Worm (Caenorhabditis elegans) whole organism, late embryonic: Measurements from ENCODE around the gene grl-12.

Experiments used
- C08G9.2 ChIP-seq: sonication (generic microtip); optimal IDR thresholded peaks from 2 replicates; lab custom pipeline; 2016; ENCODE audit warnings: mild to moderate bottlenecking, missing genetic modification characterization, moderate library complexity, missing compliant biosample characterization
- C38D4.7 ChIP-seq: fragments of 200-800 bp; sonication (Bioruptor generic); optimal IDR thresholded peaks from 2 replicates; lab custom pipeline; 2018; ENCODE audit warnings: mild to moderate bottlenecking, missing genetic modification characterization, moderate library complexity, missing compliant biosample characterization
- F13H6.1 ChIP-seq: sonication (generic microtip); optimal IDR thresholded peaks from 2 replicates; lab custom pipeline; 2016; ENCODE audit warnings: missing genetic modification characterization, missing compliant biosample characterization
- K02D7.2 ChIP-seq: sonication (generic microtip); optimal IDR thresholded peaks from 2 replicates; lab custom pipeline; 2017; ENCODE audit warnings: mild to moderate bottlenecking, missing genetic modification characterization, missing compliant biosample characterization
- K09A11.1 ChIP-seq: sonication (generic microtip); optimal IDR thresholded peaks from 2 replicates; lab custom pipeline; 2017; ENCODE audit warnings: antibody characterized with exemption, mild to moderate bottlenecking, missing genetic modification characterization, missing compliant biosample characterization; ENCODE audit not compliant: insufficient read depth
- Y22D7AL.16 ChIP-seq: sonication (generic microtip); optimal IDR thresholded peaks from 2 replicates; lab custom pipeline; 2016; ENCODE audit warnings: missing genetic modification characterization, missing compliant biosample characterization
- ahr-1 ChIP-seq: sonication (generic microtip); optimal IDR thresholded peaks from 2 replicates; lab custom pipeline; 2016; ENCODE audit warnings: missing genetic modification characterization, missing compliant biosample characterization
- ceh-2 ChIP-seq: sonication (generic microtip); optimal IDR thresholded peaks from 2 replicates; lab custom pipeline; 2016; ENCODE audit warnings: missing genotype, missing genetic modification characterization, missing compliant biosample characterization
- ceh-22 ChIP-seq: sonication (generic microtip); optimal IDR thresholded peaks from 2 replicates; lab custom pipeline; 2017; ENCODE audit warnings: missing biosample characterization, missing genetic modification characterization
- ceh-24 ChIP-seq: sonication (generic microtip); optimal IDR thresholded peaks from 2 replicates; lab custom pipeline; 2016; ENCODE audit warnings: mild to moderate bottlenecking, missing genetic modification characterization, missing compliant biosample characterization
- ceh-6 ChIP-seq: fragments of 200-800 bp; sonication (Bioruptor generic); optimal IDR thresholded peaks from 2 replicates; lab custom pipeline; 2018; ENCODE audit warnings: mild to moderate bottlenecking, missing genetic modification characterization, missing compliant biosample characterization
- ceh-9 ChIP-seq: sonication (generic microtip); optimal IDR thresholded peaks from 2 replicates; lab custom pipeline; 2016; ENCODE audit warnings: mild to moderate bottlenecking, missing genetic modification characterization, inconsistent platforms, missing compliant biosample characterization
- che-1 ChIP-seq: sonication (generic microtip); optimal IDR thresholded peaks from 2 replicates; lab custom pipeline; 2016; ENCODE audit warnings: mild to moderate bottlenecking, missing genetic modification characterization, missing compliant biosample characterization
- dmd-4 ChIP-seq: sonication (generic microtip); optimal IDR thresholded peaks from 2 replicates; lab custom pipeline; 2016; ENCODE audit warnings: borderline replicate concordance, missing genetic modification characterization, missing compliant biosample characterization
- elt-4 ChIP-seq: sonication (generic microtip); optimal IDR thresholded peaks from 2 replicates; lab custom pipeline; 2016; ENCODE audit warnings: missing genetic modification characterization, missing compliant biosample characterization
- ets-4 ChIP-seq: sonication (generic microtip); optimal IDR thresholded peaks from 2 replicates; lab custom pipeline; 2016; ENCODE audit warnings: missing genetic modification characterization, missing compliant biosample characterization
- eyg-1 ChIP-seq: sonication (generic microtip); optimal IDR thresholded peaks from 2 replicates; lab custom pipeline; 2016; ENCODE audit warnings: missing genotype, missing genetic modification characterization, missing compliant biosample characterization
- fax-1 ChIP-seq: sonication (generic microtip); optimal IDR thresholded peaks from 2 replicates; lab custom pipeline; 2016; ENCODE audit warnings: missing genotype, missing genetic modification characterization, missing compliant biosample characterization
- hlh-13 ChIP-seq: fragments of 200-800 bp; sonication (Bioruptor generic); optimal IDR thresholded peaks from 2 replicates; lab custom pipeline; 2018; ENCODE audit warnings: mild to moderate bottlenecking, missing genetic modification characterization, missing compliant biosample characterization
- hlh-30 ChIP-seq: sonication (generic microtip); optimal IDR thresholded peaks from 2 replicates; lab custom pipeline; 2017; ENCODE audit warnings: antibody characterized with exemption, missing genetic modification characterization, missing compliant biosample characterization; ENCODE audit not compliant: insufficient read depth
- lin-11 ChIP-seq: fragments of 200-800 bp; sonication (Bioruptor generic); optimal IDR thresholded peaks from 2 replicates; lab custom pipeline; 2018; ENCODE audit warnings: mild to moderate bottlenecking, missing genetic modification characterization, missing compliant biosample characterization
- madf-2 ChIP-seq: sonication (generic microtip); optimal IDR thresholded peaks from 2 replicates; lab custom pipeline; 2017; ENCODE audit warnings: missing genetic modification characterization, missing compliant biosample characterization
- nfya-1 ChIP-seq: sonication (generic microtip); optimal IDR thresholded peaks from 2 replicates; lab custom pipeline; 2017; ENCODE audit warnings: missing genetic modification characterization, mild to moderate bottlenecking, missing compliant biosample characterization, antibody characterized with exemption, moderate library complexity
- nhr-11 ChIP-seq: fragments of 150-350 bp; optimal IDR thresholded peaks from 2 replicates; lab custom pipeline; 2014; ENCODE audit warnings: missing biosample characterization, missing genetic modification characterization
- nhr-232 ChIP-seq: sonication (generic microtip); optimal IDR thresholded peaks from 2 replicates; lab custom pipeline; 2016; ENCODE audit warnings: missing genetic modification characterization, missing compliant biosample characterization
- npax-4 ChIP-seq: sonication (generic microtip); optimal IDR thresholded peaks from 2 replicates; lab custom pipeline; 2016; ENCODE audit warnings: missing genetic modification characterization, missing compliant biosample characterization
- odd-2 ChIP-seq: sonication (generic microtip); optimal IDR thresholded peaks from 2 replicates; lab custom pipeline; 2017; ENCODE audit warnings: antibody characterized with exemption, mild to moderate bottlenecking, missing genetic modification characterization, missing compliant biosample characterization
- pat-9 ChIP-seq: fragments of 200-800 bp; sonication (Bioruptor generic); optimal IDR thresholded peaks from 2 replicates; lab custom pipeline; 2018; ENCODE audit warnings: mild to moderate bottlenecking, missing genetic modification characterization, moderate library complexity, missing compliant biosample characterization
- pax-1 ChIP-seq: fragments of 150-350 bp; optimal IDR thresholded peaks from 2 replicates; lab custom pipeline; 2014; ENCODE audit warnings: missing biosample characterization, missing genetic modification characterization
- pha-2 ChIP-seq: sonication (generic microtip); optimal IDR thresholded peaks from 2 replicates; lab custom pipeline; 2017; ENCODE audit warnings: mild to moderate bottlenecking, missing genetic modification characterization, missing compliant biosample characterization
- pros-1 ChIP-seq: fragments of 150-350 bp; optimal IDR thresholded peaks from 2 replicates; lab custom pipeline; 2014; ENCODE audit warnings: missing biosample characterization, missing genetic modification reagents, missing genetic modification characterization
- rnt-1 ChIP-seq: sonication (generic microtip); optimal IDR thresholded peaks from 2 replicates; lab custom pipeline; 2016; ENCODE audit warnings: missing genetic modification characterization, missing compliant biosample characterization
- sox-2 ChIP-seq: fragments of 200-800 bp; sonication (Bioruptor generic); IDR thresholded peaks from 2 replicates; pipeline ENCODE4 v1.3.6; 2022; ENCODE audit warnings: missing genetic modification reagents, missing genetic modification characterization, missing compliant biosample characterization
- sox-4 ChIP-seq: sonication (generic microtip); optimal IDR thresholded peaks from 2 replicates; lab custom pipeline; 2017; ENCODE audit warnings: mild to moderate bottlenecking, missing genetic modification characterization, inconsistent platforms, missing compliant biosample characterization
- syd-9 ChIP-seq: sonication (generic microtip); optimal IDR thresholded peaks from 2 replicates; lab custom pipeline; 2016; ENCODE audit warnings: mild to moderate bottlenecking, missing genetic modification characterization, moderate library complexity, missing compliant biosample characterization
- tbx-7 ChIP-seq: sonication (generic microtip); optimal IDR thresholded peaks from 2 replicates; lab custom pipeline; 2016; ENCODE audit warnings: missing genotype, missing genetic modification characterization, missing compliant biosample characterization
- ttx-3 ChIP-seq: sonication (generic microtip); optimal IDR thresholded peaks from 2 replicates; lab custom pipeline; 2016; ENCODE audit warnings: missing genetic modification reagents, missing genetic modification characterization, missing compliant biosample characterization
- unc-3 ChIP-seq, 2 experiments: fragments of 200-800 bp in 1 of 2; sonication (Bioruptor generic) in 1 of 2; sonication (generic microtip) in 1 of 2; conservative IDR thresholded peaks in 1 of 2; optimal IDR thresholded peaks in 1 of 2; 2 replicates each; pipeline versions ENCODE4 v1.3.6 to Lab custom; 2016 to 2022; ENCODE audit warnings: missing compliant biosample characterization in 2 of 2, missing genetic modification characterization in 2 of 2, missing genetic modification reagents in 1 of 2
- unc-42 ChIP-seq: sonication (generic microtip); optimal IDR thresholded peaks from 2 replicates; lab custom pipeline; 2016; ENCODE audit warnings: missing genotype, missing genetic modification characterization, missing compliant biosample characterization
- unc-55 ChIP-seq: sonication (generic microtip); optimal IDR thresholded peaks from 2 replicates; lab custom pipeline; 2017; ENCODE audit warnings: missing biosample characterization, missing genetic modification reagents, missing genetic modification characterization
- unc-86 ChIP-seq: sonication (generic microtip); optimal IDR thresholded peaks from 2 replicates; lab custom pipeline; 2016; ENCODE audit warnings: missing genetic modification characterization, missing compliant biosample characterization

grl-12 gene

ce11 chrV:8636907-8637306 lies at the start of gene grl-12:
TSS of gene grl-12 (minus strand) at chrV:8637007.
- TF ChIP-seq nhr-232: no peak
- no peak for TF ChIP-seq ttx-3 (tag; lab: Kevin White, UChicago)
- no peak for TF ChIP-seq syd-9
- TF ChIP-seq ceh-9: no peak
- TF ChIP-seq unc-3 (GFP tag; conservative IDR thresholded peaks at IDR 0.05; lab: Robert Waterston, UW): no peak
- no peak for TF ChIP-seq unc-3 (tag; optimal IDR thresholded peaks at IDR 0.05; lab: Kevin White, UChicago)
- TF ChIP-seq hlh-13: no peak
- TF ChIP-seq F13H6.1 (tag; lab: Kevin White, UChicago): no peak
- no peak for TF ChIP-seq eyg-1 (tag; lab: Kevin White, UChicago)
- TF ChIP-seq unc-42 (tag; lab: Kevin White, UChicago): no peak
- no peak for TF ChIP-seq lin-11 (tag; lab: Kevin White, UChicago)
- no peak for TF ChIP-seq ceh-22
- no peak for TF ChIP-seq dmd-4 (tag; lab: Kevin White, UChicago)
- TF ChIP-seq, all 69 proteins: peak for 0

DNA sequence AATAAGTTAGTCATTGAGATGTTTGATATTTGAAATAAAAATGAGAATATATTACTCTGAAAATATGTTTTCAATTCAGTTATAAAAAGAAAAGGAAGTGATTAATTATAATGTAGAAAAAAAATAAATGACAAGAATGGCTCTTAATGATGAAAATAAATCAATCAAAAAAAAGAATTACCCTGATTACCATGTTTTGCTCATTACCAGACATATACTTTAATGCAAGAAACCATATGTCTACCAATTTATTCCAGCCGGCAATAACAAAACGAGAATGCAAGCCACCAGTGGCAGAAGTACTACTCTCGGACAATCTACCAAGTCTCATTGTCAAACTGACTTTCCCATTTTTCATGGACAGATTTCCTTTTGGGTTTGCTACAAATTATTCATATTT lies 47.0 kb upstream of the grl-12 start:
- TF ChIP-seq hlh-30 (tag; lab: Kevin White, UChicago): no peak

DNA sequence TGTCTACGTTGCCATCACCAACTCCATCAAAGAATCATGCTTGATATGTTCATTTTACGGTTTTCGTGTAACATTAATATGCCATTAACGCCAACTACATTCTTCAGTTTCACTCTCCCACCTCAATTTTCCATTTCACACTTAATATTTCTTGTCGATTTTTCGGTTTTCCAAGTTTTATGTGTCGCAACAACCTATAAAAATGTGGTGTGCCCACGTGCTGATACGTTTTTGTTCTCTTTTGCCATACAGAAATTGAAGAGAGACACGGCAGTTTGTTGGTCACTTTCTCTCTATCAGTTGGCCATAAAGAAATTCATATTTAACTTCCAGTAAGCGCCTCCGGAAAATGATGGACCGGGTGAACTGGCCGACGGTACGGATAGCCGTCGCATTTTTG lies 45.9 kb upstream of the grl-12 start, which contains the start of gene cln-3.3:
Gene cln-3.3, plus strand, starts transcription at position 334 of the 400 bp plus-strand sequence.
- no peak for TF ChIP-seq unc-3 (GFP tag; conservative IDR thresholded peaks at IDR 0.05; lab: Robert Waterston, UW)
- no peak for TF ChIP-seq unc-3 (tag; optimal IDR thresholded peaks at IDR 0.05; lab: Kevin White, UChicago)
- TF ChIP-seq Y22D7AL.16: no peak
- TF ChIP-seq pat-9 (tag; lab: Kevin White, UChicago): no peak
- no peak for TF ChIP-seq nfya-1
- TF ChIP-seq fax-1: no peak
- TF ChIP-seq unc-55 (GFP tag; lab: Kevin White, UChicago): no peak
- no peak for TF ChIP-seq dmd-4 (tag; lab: Kevin White, UChicago)
- TF ChIP-seq unc-86: no peak
- TF ChIP-seq odd-2 (tag; lab: Kevin White, UChicago): no peak
- TF ChIP-seq F13H6.1 (tag; lab: Kevin White, UChicago): no peak
- TF ChIP-seq ceh-9: no peak
- TF ChIP-seq eyg-1 (tag; lab: Kevin White, UChicago): no peak
- TF ChIP-seq tbx-7 (tag; lab: Kevin White, UChicago): no peak

ce11 chrV:8681050-8681449 lies 44.2 kb upstream of the grl-12 start, which contains the start of gene ZC190.2:
TSS of gene ZC190.2 (plus strand) at chrV:8681350.
- TF ChIP-seq C38D4.7 (GFP tag; lab: Kevin White, UChicago) (no peak), ahr-1 (no peak), K02D7.2 (tag; lab: Kevin White, UChicago) (no peak), hlh-13 (no peak), Y22D7AL.16 (no peak), sox-4 (tag; lab: Kevin White, UChicago) (no peak), ceh-6 (GFP tag; lab: Kevin White, UChicago) (no peak), nhr-11 (tag; lab: Kevin White, UChicago) (no peak), pax-1 (tag; lab: Kevin White, UChicago) (no peak), pros-1 (no peak), K09A11.1 (tag; lab: Kevin White, UChicago) (no peak), syd-9 (no peak), pha-2 (tag; lab: Kevin White, UChicago) (no peak), ceh-24 (tag; lab: Kevin White, UChicago) (no peak), nfya-1 (no peak), eyg-1 (tag; lab: Kevin White, UChicago) (no peak)

ce11 chrV:8677193-8677592 lies 40.4 kb upstream of the grl-12 start, which contains the start of gene ZC190.6:
TSS of gene ZC190.6 (minus strand) at chrV:8677293.
- TF ChIP-seq ets-4 (tag; lab: Kevin White, UChicago) (no peak), rnt-1 (tag; lab: Kevin White, UChicago) (no peak), hlh-30 (tag; lab: Kevin White, UChicago) (no peak), ceh-2 (tag; lab: Kevin White, UChicago) (no peak), che-1 (tag; lab: Kevin White, UChicago) (no peak), sox-2 (GFP tag; lab: Robert Waterston, UW) (no peak), C08G9.2 (tag; lab: Kevin White, UChicago) (no peak), fax-1 (no peak), odd-2 (tag; lab: Kevin White, UChicago) (no peak), unc-55 (GFP tag; lab: Kevin White, UChicago) (no peak), npax-4 (tag; lab: Kevin White, UChicago) (no peak), madf-2 (no peak), elt-4 (tag; lab: Kevin White, UChicago) (no peak), ceh-6 (GFP tag; lab: Kevin White, UChicago) (no peak)
